Worm (Caenorhabditis elegans) whole organism, L4 larva: ENCODE measurements around the gene Y68A4A.13.

Experiments used
- F26F4.8 ChIP-seq: fragments of 200-800 bp; sonication (Bioruptor generic); conservative IDR thresholded peaks from 2 replicates; pipeline ENCODE4 v1.3.6; 2022; ENCODE audit warnings: missing genetic modification characterization, missing compliant biosample characterization
- ZK337.2 ChIP-seq: fragments of 200-800 bp; sonication (Bioruptor generic); IDR thresholded peaks from 2 replicates; pipeline ENCODE4 v1.3.6; 2022; ENCODE audit warnings: missing genetic modification reagents, missing genetic modification characterization, missing compliant biosample characterization
- aha-1 ChIP-seq: fragments of 150-350 bp; peaks from one replicate; lab custom pipeline; 2014; ENCODE audit warnings: missing biosample characterization, missing genetic modification characterization
- arid-1 ChIP-seq: fragments of 200-800 bp; sonication (Bioruptor generic); conservative IDR thresholded peaks from 2 replicates; pipeline ENCODE4 v1.3.6; 2022; ENCODE audit warnings: missing genetic modification reagents, missing genetic modification characterization, missing compliant biosample characterization
- ceh-20 ChIP-seq: fragments of 200-800 bp; sonication (Bioruptor generic); IDR thresholded peaks from 2 replicates; pipeline ENCODE4 v1.3.6; 2022; ENCODE audit warnings: missing genetic modification reagents, missing genetic modification characterization, missing compliant biosample characterization
- ceh-62 ChIP-seq: sonication (generic microtip); optimal IDR thresholded peaks from 2 replicates; lab custom pipeline; 2017; ENCODE audit warnings: missing biosample characterization, missing genetic modification characterization
- daf-12 ChIP-seq: fragments of 150-350 bp; optimal IDR thresholded peaks from 2 replicates; lab custom pipeline; 2014; ENCODE audit warnings: missing biosample characterization, missing genetic modification reagents, missing genetic modification characterization
- daf-19 ChIP-seq: fragments of 200-800 bp; sonication (Bioruptor generic); conservative IDR thresholded peaks from 2 replicates; pipeline ENCODE4 v1.3.6; 2022; ENCODE audit warnings: missing genetic modification characterization, missing compliant biosample characterization
- dmd-9 ChIP-seq: fragments of 200-800 bp; sonication (Bioruptor generic); IDR thresholded peaks from 2 replicates; pipeline ENCODE4 v1.3.6; 2022; ENCODE audit warnings: missing genetic modification reagents, missing genetic modification characterization, missing compliant biosample characterization
- dpl-1 ChIP-seq: fragments of 150-350 bp; optimal IDR thresholded peaks from 2 replicates; lab custom pipeline; 2014; ENCODE audit warnings: missing biosample characterization, missing genetic modification reagents, missing genetic modification characterization
- egl-27 ChIP-seq: sonication (generic microtip); optimal IDR thresholded peaks from 3 replicates; lab custom pipeline; 2017; ENCODE audit warnings: missing biosample characterization, missing genetic modification reagents, missing genetic modification characterization
- gei-8 ChIP-seq: fragments of 200-800 bp; sonication (Bioruptor generic); optimal IDR thresholded peaks from 2 replicates; lab custom pipeline; 2018; ENCODE audit warnings: mild to moderate bottlenecking, missing genetic modification characterization, missing compliant biosample characterization
- hlh-11 ChIP-seq: fragments of 200-800 bp; sonication (Bioruptor generic); optimal IDR thresholded peaks from 2 replicates; lab custom pipeline; 2018; ENCODE audit warnings: mild to moderate bottlenecking, missing genetic modification characterization, missing compliant biosample characterization
- hmg-1.1 ChIP-seq: fragments of 200-800 bp; sonication (Bioruptor generic); IDR thresholded peaks from 2 replicates; pipeline ENCODE4 v1.3.6; 2022; ENCODE audit warnings: missing genetic modification reagents, missing genetic modification characterization, missing compliant biosample characterization
- lim-7 ChIP-seq: fragments of 200-800 bp; sonication (Bioruptor generic); IDR thresholded peaks from 2 replicates; pipeline ENCODE4 v1.3.6; 2022; ENCODE audit warnings: missing genetic modification characterization, missing compliant biosample characterization
- lin-15B ChIP-seq: fragments of 150-350 bp; sonication (generic microtip); optimal IDR thresholded peaks from 3 replicates; lab custom pipeline; 2014; ENCODE audit warnings: missing biosample characterization, missing genetic modification characterization
- lin-39 ChIP-seq: fragments of 150-350 bp; optimal IDR thresholded peaks from 2 replicates; lab custom pipeline; 2014; ENCODE audit warnings: missing biosample characterization, missing genetic modification reagents, missing genetic modification characterization
- lir-3 ChIP-seq: sonication (generic microtip); optimal IDR thresholded peaks from 2 replicates; lab custom pipeline; 2016; ENCODE audit warnings: mild to moderate bottlenecking, missing genetic modification characterization, missing compliant biosample characterization
- madf-5 ChIP-seq, 2 experiments: fragments of 200-800 bp; sonication (Bioruptor generic); IDR thresholded peaks; 2 replicates each; pipeline ENCODE4 v1.3.6; 2022; ENCODE audit warnings: missing compliant biosample characterization in 2 of 2, missing genetic modification characterization in 2 of 2
- mdt-29 ChIP-seq: fragments of 200-800 bp; sonication (Bioruptor generic); IDR thresholded peaks from 2 replicates; pipeline ENCODE4 v1.3.6; 2022; ENCODE audit warnings: missing genetic modification reagents, missing genetic modification characterization, missing compliant biosample characterization
- mxl-3 ChIP-seq: fragments of 200-800 bp; sonication (Bioruptor generic); optimal IDR thresholded peaks from 2 replicates; lab custom pipeline; 2018; ENCODE audit warnings: mild to moderate bottlenecking, missing genetic modification characterization, missing compliant biosample characterization
- nhr-102 ChIP-seq: sonication (generic microtip); optimal IDR thresholded peaks from 2 replicates; lab custom pipeline; 2016; ENCODE audit warnings: mild to moderate bottlenecking, missing genetic modification characterization, moderate library complexity, missing compliant biosample characterization
- nhr-111 ChIP-seq: fragments of 200-800 bp; sonication (Bioruptor generic); optimal IDR thresholded peaks from 2 replicates; lab custom pipeline; 2018; ENCODE audit warnings: mild to moderate bottlenecking, missing genetic modification characterization, missing compliant biosample characterization
- nhr-48 ChIP-seq: sonication (generic microtip); optimal IDR thresholded peaks from 2 replicates; lab custom pipeline; 2016; ENCODE audit warnings: mild to moderate bottlenecking, missing genetic modification characterization, missing compliant biosample characterization
- nhr-76 ChIP-seq: fragments of 150-350 bp; optimal IDR thresholded peaks from 2 replicates; lab custom pipeline; 2014; ENCODE audit warnings: missing biosample characterization, missing genetic modification characterization
- pqm-1 ChIP-seq: sonication (generic microtip); optimal IDR thresholded peaks from 2 replicates; lab custom pipeline; 2017; ENCODE audit warnings: missing biosample characterization, missing genetic modification characterization
- rbr-2 ChIP-seq: sonication (generic microtip); optimal IDR thresholded peaks from 2 replicates; lab custom pipeline; 2016; ENCODE audit warnings: missing genotype, missing genetic modification characterization, missing compliant biosample characterization
- set-16 ChIP-seq: fragments of 200-800 bp; sonication (Bioruptor generic); IDR thresholded peaks from 2 replicates; pipeline ENCODE4 v1.3.6; 2022; ENCODE audit warnings: missing genetic modification reagents, missing genetic modification characterization, missing compliant biosample characterization
- skn-1 ChIP-seq: fragments of 150-350 bp; optimal IDR thresholded peaks from 2 replicates; lab custom pipeline; 2014; ENCODE audit warnings: missing biosample characterization, missing genetic modification characterization
- vab-7 ChIP-seq: fragments of 200-800 bp; sonication (Bioruptor generic); IDR thresholded peaks from 2 replicates; pipeline ENCODE4 v1.3.6; 2022; ENCODE audit warnings: missing genetic modification reagents, missing genetic modification characterization, missing compliant biosample characterization
- zfp-3 ChIP-seq: fragments of 200-800 bp; sonication (Bioruptor generic); conservative IDR thresholded peaks from 2 replicates; pipeline ENCODE4 v1.3.6; 2022; ENCODE audit warnings: missing genetic modification reagents, missing genetic modification characterization, missing compliant biosample characterization
- zip-2 ChIP-seq: fragments of 150-350 bp; optimal IDR thresholded peaks from 2 replicates; lab custom pipeline; 2014; ENCODE audit warnings: missing biosample characterization, missing genetic modification characterization
- ztf-11 ChIP-seq: fragments of 150-350 bp; optimal IDR thresholded peaks from 2 replicates; lab custom pipeline; 2014; ENCODE audit warnings: missing biosample characterization, missing genetic modification characterization

The Y68A4A.13 gene

DNA sequence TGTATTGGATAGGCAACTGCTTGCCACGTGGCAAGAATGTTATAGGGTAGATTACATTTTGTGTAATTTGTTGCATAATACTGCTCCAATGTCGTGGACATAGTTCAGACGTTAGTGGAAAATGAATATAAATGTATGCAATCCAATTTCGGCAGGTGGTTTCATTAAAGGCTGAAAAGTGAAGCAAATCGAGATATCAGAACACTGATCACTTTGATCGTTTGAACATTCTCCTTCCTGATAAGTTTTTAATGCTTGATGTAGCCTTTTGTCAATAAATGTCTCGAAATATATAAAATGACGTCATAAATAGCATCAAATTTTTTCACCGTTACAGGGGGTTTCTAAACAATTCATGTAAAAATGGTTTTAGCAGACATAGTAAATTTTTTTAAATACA lies 12.4 kb upstream of the Y68A4A.13 start, which contains the start of gene srh-109:
TSS of gene srh-109 (minus strand) at position 101 of the 400 bp plus-strand sequence.
- no peak for TF ChIP-seq daf-19 (GFP tag; lab: Robert Waterston, UW)
- no peak for TF ChIP-seq F26F4.8 (GFP tag; lab: Robert Waterston, UW)
- TF ChIP-seq vab-7 (GFP tag; lab: Robert Waterston, UW): no peak
- TF ChIP-seq skn-1: no peak
- TF ChIP-seq lim-7: no peak
- TF ChIP-seq arid-1 (GFP tag; lab: Robert Waterston, UW): no peak
- TF ChIP-seq zip-2 (tag; lab: Kevin White, UChicago): no peak
- TF ChIP-seq nhr-48: no peak

DNA sequence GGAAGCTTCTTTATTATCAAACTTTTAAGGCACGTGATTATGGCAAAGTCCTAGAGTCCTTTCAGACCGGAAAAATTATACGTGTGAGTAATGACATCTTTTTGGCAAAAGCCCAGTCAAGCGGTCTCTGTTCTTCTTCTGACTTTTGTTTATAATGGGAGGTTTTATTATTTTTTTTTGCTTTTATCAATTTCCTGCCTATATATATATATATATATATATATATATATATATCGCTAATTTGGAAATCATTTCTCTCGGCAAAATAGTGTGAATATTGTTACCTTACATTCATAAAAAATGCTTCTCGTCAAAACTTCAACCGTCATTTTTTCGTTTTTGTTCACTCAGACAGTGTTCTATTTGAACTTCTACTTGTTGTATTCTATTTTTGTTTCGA lies 9.7 kb upstream of the Y68A4A.13 start, which contains the start of gene srbc-62:
TSS of gene srbc-62 (plus strand) at position 301 of the 400 bp plus-strand sequence.
- TF ChIP-seq lin-15B (tag; lab: Kevin White, UChicago) (no peak), egl-27 (tag; lab: Kevin White, UChicago) (no peak), mxl-3 (GFP tag; lab: Kevin White, UChicago) (no peak), nhr-76 (tag; lab: Kevin White, UChicago) (no peak), hmg-1.1 (GFP tag; lab: Robert Waterston, UW) (no peak), lin-39 (tag; lab: Kevin White, UChicago) (no peak), aha-1 (no peak), nhr-102 (tag; lab: Kevin White, UChicago) (no peak), ZK337.2 (no peak), daf-12 (tag; lab: Kevin White, UChicago) (no peak), hlh-11 (no peak), dpl-1 (GFP tag; lab: Kevin White, UChicago) (no peak), ceh-62 (tag; lab: Kevin White, UChicago) (no peak), lir-3 (no peak), rbr-2 (no peak), gei-8 (no peak), mdt-29 (no peak), zfp-3 (GFP tag; lab: Robert Waterston, UW) (no peak), ztf-11 (tag; lab: Kevin White, UChicago) (no peak), ceh-20 (GFP tag; lab: Robert Waterston, UW) (no peak)

DNA sequence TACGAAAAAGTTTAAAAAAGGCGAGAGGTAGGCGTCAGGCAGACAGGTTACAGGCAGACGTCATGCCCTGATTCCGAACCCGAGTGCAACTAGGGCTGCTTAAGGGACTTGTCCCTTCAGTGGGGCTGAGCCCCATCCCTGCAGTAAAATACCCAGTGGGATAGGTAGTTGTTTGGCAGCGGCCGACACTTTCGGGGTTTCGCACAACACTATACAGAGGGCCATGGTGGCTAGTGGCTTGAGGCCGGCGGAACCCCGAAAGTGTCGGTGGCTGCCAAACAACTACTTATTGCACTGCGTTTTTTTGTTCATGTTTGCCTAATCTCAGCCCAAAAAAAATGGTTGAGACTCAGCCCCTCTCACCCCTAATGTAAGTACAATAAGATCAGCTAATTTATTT lies 7.7 kb upstream of the Y68A4A.13 start:
- no peak for TF ChIP-seq hlh-11
- TF ChIP-seq arid-1 (GFP tag; lab: Robert Waterston, UW): no peak
- TF ChIP-seq madf-5 (GFP tag; IDR thresholded peaks at IDR 0.05; lab: Robert Waterston, UW): 0 out of 4 replicates have a peak, but pooled peaks of 1 of the 2 experiments have one; percentile 12
- TF ChIP-seq nhr-111 (GFP tag; lab: Kevin White, UChicago): no peak
- no peak for TF ChIP-seq ZK337.2

DNA sequence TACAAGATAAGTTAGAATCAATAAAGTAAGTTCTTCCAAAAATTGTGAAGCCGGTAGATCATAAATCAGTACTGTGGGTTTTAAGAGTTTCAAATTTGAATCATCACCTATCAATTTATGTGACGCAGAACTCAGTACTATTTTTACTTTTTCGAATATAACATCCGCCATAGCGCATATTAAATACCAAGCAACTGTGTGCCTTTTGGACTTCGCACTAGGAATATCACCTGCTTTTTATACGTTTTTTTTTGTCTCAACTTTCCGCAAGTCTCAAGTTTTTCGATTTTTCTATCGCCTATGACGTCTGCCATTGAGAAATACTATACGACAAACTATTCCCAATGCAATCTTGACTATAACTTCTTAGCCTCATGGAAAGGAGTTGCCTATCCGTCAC lies 4.8 kb upstream of the Y68A4A.13 start, which contains the start of gene srh-113:
TSS of gene srh-113 (plus strand) at position 301 of the 400 bp plus-strand sequence.
- TF ChIP-seq pqm-1 (tag; lab: Kevin White, UChicago): no peak

DNA sequence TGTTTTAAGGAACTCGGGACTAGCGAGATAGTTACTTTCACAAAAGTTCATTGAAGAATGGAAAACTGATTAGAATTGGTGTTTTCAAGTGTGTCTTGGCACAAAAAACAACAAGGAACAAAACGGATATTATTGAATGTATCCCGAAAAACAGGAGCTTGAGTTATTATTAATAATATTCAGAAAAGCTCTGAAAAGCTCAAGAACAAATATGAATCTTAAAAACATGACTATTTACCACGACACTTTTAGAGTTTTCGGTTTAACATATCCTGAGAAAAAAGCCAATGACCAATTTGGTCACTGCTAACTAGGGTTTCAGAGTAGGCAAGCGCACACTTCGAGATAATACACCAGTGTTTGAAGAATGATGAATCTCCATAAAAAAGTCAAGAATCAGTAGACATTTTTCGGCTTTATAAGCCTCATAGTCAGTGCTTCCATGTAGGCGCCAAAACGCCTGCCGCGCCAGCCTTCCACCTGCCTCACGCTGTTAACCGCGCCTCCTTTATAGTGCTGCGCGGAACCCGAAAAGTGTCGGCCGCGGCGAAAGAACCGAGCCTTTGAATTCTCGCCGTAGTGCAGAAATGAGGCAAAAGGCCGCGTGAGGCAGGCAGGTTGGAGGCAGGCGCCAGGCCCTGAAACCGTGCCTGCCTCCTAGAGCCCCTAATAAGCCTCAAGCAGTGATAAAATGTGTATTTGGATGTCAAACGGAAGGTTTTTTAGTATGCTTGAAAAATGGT lies 4.2 kb upstream of the Y68A4A.13 start, which contains the start of gene srh-236:
TSS of gene srh-236 (minus strand) at position 51 of the 743 bp plus-strand sequence.
- peak; percentile 86 for TF ChIP-seq set-16 (GFP tag; lab: Robert Waterston, UW)
- no peak for TF ChIP-seq dmd-9 (GFP tag; lab: Robert Waterston, UW)
